Fruit fly (Drosophila melanogaster) whole organism, embryonic: ENCODE results near the gene Ndae1.

Source experiments
- CG11723 ChIP-seq: fragments of 200-800 bp; sonication (Bioruptor generic); optimal IDR thresholded peaks from 2 replicates; lab custom pipeline; 2017; ENCODE audit warnings: missing biosample characterization, mild to moderate bottlenecking, missing genetic modification characterization
- CG12769 ChIP-seq: fragments of 200-800 bp; sonication (Bioruptor generic); optimal IDR thresholded peaks from 2 replicates; lab custom pipeline; 2019; ENCODE audit warnings: missing biosample characterization, mild to moderate bottlenecking, missing genetic modification characterization, moderate library complexity
- CG14050 ChIP-seq: fragments of 200-800 bp; sonication (Bioruptor generic); IDR thresholded peaks from 3 replicates; pipeline ENCODE4 v1.3.6; 2022; ENCODE audit warnings: missing biosample characterization, missing genetic modification characterization
- CG2116 ChIP-seq: fragments of 200-800 bp; sonication (Bioruptor generic); optimal IDR thresholded peaks from 3 replicates; lab custom pipeline; 2018; ENCODE audit warnings: missing biosample characterization, mild to moderate bottlenecking, missing genetic modification characterization
- CG2875 ChIP-seq: fragments of 200-800 bp; sonication (Bioruptor generic); optimal IDR thresholded peaks from 2 replicates; lab custom pipeline; 2017; ENCODE audit warnings: missing biosample characterization, mild to moderate bottlenecking, missing genetic modification characterization, missing genetic modification reagents
- CG30431 ChIP-seq: fragments of 200-800 bp; sonication (Bioruptor generic); optimal IDR thresholded peaks from 2 replicates; lab custom pipeline; 2017; ENCODE audit warnings: missing biosample characterization, missing genetic modification characterization
- CG3065 ChIP-seq: fragments of 200-800 bp; sonication (Bioruptor generic); optimal IDR thresholded peaks from 2 replicates; lab custom pipeline; 2016; ENCODE audit warnings: missing biosample characterization, missing genetic modification characterization
- CG31224 ChIP-seq: fragments of 200-800 bp; sonication (Bioruptor generic); IDR thresholded peaks from 2 replicates; pipeline ENCODE4 v1.3.6; 2022; ENCODE audit warnings: missing biosample characterization, missing genetic modification characterization
- CG32767 ChIP-seq: fragments of 200-800 bp; sonication (Bioruptor generic); IDR thresholded peaks from 2 replicates; pipeline ENCODE4 v1.3.6; 2022; ENCODE audit warnings: missing biosample characterization, missing genetic modification characterization
- CG33213 ChIP-seq: fragments of 200-800 bp; sonication (Bioruptor generic); optimal IDR thresholded peaks from 3 replicates; lab custom pipeline; 2016; ENCODE audit warnings: missing biosample characterization, missing genetic modification characterization
- CG3847 ChIP-seq: fragments of 200-800 bp; sonication (Bioruptor generic); IDR thresholded peaks from 2 replicates; pipeline ENCODE4 v1.3.6; 2022; ENCODE audit warnings: missing biosample characterization, missing genetic modification characterization
- CG5180 ChIP-seq: fragments of 200-800 bp; sonication (Bioruptor generic); optimal IDR thresholded peaks from 3 replicates; lab custom pipeline; 2017; ENCODE audit warnings: missing biosample characterization, missing genetic modification characterization, mild to moderate bottlenecking, moderate library complexity, missing genetic modification reagents
- CG6854 ChIP-seq: fragments of 200-800 bp; sonication (Bioruptor generic); optimal IDR thresholded peaks from 3 replicates; lab custom pipeline; 2017; ENCODE audit warnings: missing biosample characterization, mild to moderate bottlenecking, missing genetic modification characterization
- CG7556 ChIP-seq: fragments of 200-800 bp; sonication (Bioruptor generic); optimal IDR thresholded peaks from 2 replicates; lab custom pipeline; 2017; ENCODE audit warnings: missing biosample characterization, mild to moderate bottlenecking, missing genetic modification characterization
- CG7987 ChIP-seq: fragments of 200-800 bp; sonication (Bioruptor generic); optimal IDR thresholded peaks from 2 replicates; lab custom pipeline; 2018; ENCODE audit warnings: missing biosample characterization, mild to moderate bottlenecking, missing genetic modification characterization, moderate library complexity
- CG8281 ChIP-seq: fragments of 200-800 bp; sonication (Bioruptor generic); optimal IDR thresholded peaks from 2 replicates; lab custom pipeline; 2018; ENCODE audit warnings: missing biosample characterization, mild to moderate bottlenecking, missing genetic modification characterization, moderate library complexity
- Doc3 ChIP-seq: fragments of 200-800 bp; sonication (Bioruptor generic); IDR thresholded peaks from 3 replicates; pipeline ENCODE4 v1.3.6; 2022; ENCODE audit warnings: missing biosample characterization, missing genetic modification characterization; ENCODE audit not compliant: partially characterized antibody
- E2f1 ChIP-seq: fragments of 200-800 bp; sonication (Bioruptor generic); IDR thresholded peaks from 2 replicates; pipeline ENCODE4 v1.3.6; 2022; ENCODE audit warnings: missing biosample characterization, missing genetic modification characterization
- H15 ChIP-seq: fragments of 200-800 bp; sonication (Bioruptor generic); IDR thresholded peaks from 3 replicates; pipeline ENCODE4 v1.3.6; 2022; ENCODE audit warnings: missing biosample characterization, missing genetic modification characterization
- Hr51 ChIP-seq, 2 experiments: fragments of 200-800 bp; sonication (Bioruptor generic); optimal IDR thresholded peaks; 2 replicates in 1 of 2; 3 replicates in 1 of 2; lab custom pipeline; 2016 to 2018; ENCODE audit warnings: missing biosample characterization in 2 of 2, missing genetic modification characterization in 2 of 2, mild to moderate bottlenecking in 1 of 2, moderate library complexity in 1 of 2
- Med ChIP-seq: fragments of 200-800 bp; sonication (Bioruptor generic); peaks from one replicate; lab custom pipeline; 2016; ENCODE audit warnings: missing biosample characterization, missing genetic modification characterization, mild to moderate bottlenecking, inconsistent platforms, moderate library complexity
- Optix ChIP-seq: fragments of 200-800 bp; sonication (Bioruptor generic); IDR thresholded peaks from 3 replicates; pipeline ENCODE4 v1.3.6; 2022; ENCODE audit warnings: missing biosample characterization, missing genetic modification characterization
- PHDP ChIP-seq: fragments of 200-800 bp; sonication (Bioruptor generic); optimal IDR thresholded peaks from 3 replicates; lab custom pipeline; 2018; ENCODE audit warnings: missing biosample characterization, mild to moderate bottlenecking, missing genetic modification characterization, moderate library complexity
- Stat92E ChIP-seq, 3 experiments: fragments of >200 bp in 2 of 3; fragments of 200-800 bp in 1 of 3; sonication (Bioruptor generic) in 1 of 3; optimal IDR thresholded peaks; 2 replicates each; lab custom pipeline; 2017 to 2019; ENCODE audit warnings: missing biosample characterization in 3 of 3, missing genetic modification characterization in 3 of 3, mild to moderate bottlenecking in 1 of 3, moderate library complexity in 1 of 3
- aop ChIP-seq: fragments of 200-800 bp; sonication (Bioruptor generic); IDR thresholded peaks from 2 replicates; pipeline ENCODE4 v1.3.6; 2022; ENCODE audit warnings: missing biosample characterization, missing genetic modification characterization
- cas ChIP-seq: fragments of 200-800 bp; sonication (Bioruptor generic); IDR thresholded peaks from 2 replicates; pipeline ENCODE4 v1.3.6; 2022; ENCODE audit warnings: missing biosample characterization, missing genetic modification characterization
- dan ChIP-seq: fragments of 200-800 bp; sonication (Bioruptor generic); IDR thresholded peaks from 2 replicates; pipeline ENCODE4 v1.3.6; 2022; ENCODE audit warnings: missing biosample characterization, missing genetic modification characterization
- dpn ChIP-seq, 2 experiments: fragments of 200-800 bp; sonication (Bioruptor generic); optimal IDR thresholded peaks; 3 replicates each; lab custom pipeline; 2016; ENCODE audit warnings: missing biosample characterization in 2 of 2, missing genetic modification characterization in 2 of 2
- dysf ChIP-seq: fragments of 200-800 bp; sonication (Bioruptor generic); IDR thresholded peaks from 3 replicates; pipeline ENCODE4 v1.3.6; 2022; ENCODE audit warnings: missing biosample characterization, missing genetic modification characterization
- eyg ChIP-seq: fragments of 200-800 bp; sonication (Bioruptor generic); optimal IDR thresholded peaks from 3 replicates; lab custom pipeline; 2016; ENCODE audit warnings: missing biosample characterization, missing genetic modification characterization
- fru ChIP-seq: fragments of >200 bp; optimal IDR thresholded peaks from 2 replicates; lab custom pipeline; 2017
- kah ChIP-seq: fragments of 200-800 bp; sonication (Bioruptor generic); optimal IDR thresholded peaks from 2 replicates; lab custom pipeline; 2018; ENCODE audit warnings: missing biosample characterization, mild to moderate bottlenecking, missing genetic modification characterization
- lmd ChIP-seq: fragments of 200-800 bp; sonication (Bioruptor generic); IDR thresholded peaks from 2 replicates; pipeline ENCODE4 v1.3.6; 2022; ENCODE audit warnings: missing biosample characterization, missing genetic modification characterization
- luna ChIP-seq: fragments of 200-800 bp; sonication (Bioruptor generic); optimal IDR thresholded peaks from 2 replicates; lab custom pipeline; 2016; ENCODE audit warnings: missing biosample characterization, missing genetic modification characterization
- mam ChIP-seq: fragments of 200-800 bp; sonication (Bioruptor generic); optimal IDR thresholded peaks from 3 replicates; lab custom pipeline; 2016; ENCODE audit warnings: missing biosample characterization, missing genetic modification characterization
- onecut ChIP-seq: fragments of 200-800 bp; sonication (Bioruptor generic); IDR thresholded peaks from 2 replicates; pipeline ENCODE4 v1.3.6; 2022; ENCODE audit warnings: missing biosample characterization, missing genetic modification characterization
- pan ChIP-seq, 4 experiments: fragments of >200 bp in 3 of 4; fragments of 200-800 bp in 1 of 4; sonication (Bioruptor generic) in 1 of 4; optimal IDR thresholded peaks in 3 of 4; IDR thresholded peaks in 1 of 4; 2 replicates each; pipeline versions ENCODE4 v1.3.6 to Lab custom; 2017 to 2022; ENCODE audit warnings: missing biosample characterization in 2 of 4, missing genetic modification characterization in 2 of 4, mixed read lengths in 1 of 4
- phol ChIP-seq: fragments of 200-800 bp; sonication (Bioruptor generic); optimal IDR thresholded peaks from 3 replicates; lab custom pipeline; 2018; ENCODE audit warnings: missing biosample characterization, mild to moderate bottlenecking, missing genetic modification characterization, moderate library complexity
- psq ChIP-seq: fragments of 200-800 bp; sonication (Bioruptor generic); optimal IDR thresholded peaks from 2 replicates; lab custom pipeline; 2017; ENCODE audit warnings: missing biosample characterization, missing genetic modification characterization
- pum ChIP-seq: fragments of 200-800 bp; sonication (Bioruptor generic); optimal IDR thresholded peaks from 2 replicates; lab custom pipeline; 2016; ENCODE audit warnings: missing biosample characterization, missing genetic modification characterization
- ranshi ChIP-seq: fragments of 200-800 bp; sonication (Bioruptor generic); IDR thresholded peaks from 2 replicates; pipeline ENCODE4 v1.3.6; 2022; ENCODE audit warnings: missing biosample characterization, missing genetic modification characterization
- row ChIP-seq: fragments of 200-800 bp; sonication (Bioruptor generic); IDR thresholded peaks from 3 replicates; pipeline ENCODE4 v1.3.6; 2022; ENCODE audit warnings: missing biosample characterization, missing genetic modification characterization
- sens ChIP-seq: fragments of 200-800 bp; sonication (Bioruptor generic); peaks from one replicate; lab custom pipeline; 2016; ENCODE audit warnings: missing biosample characterization, missing genetic modification characterization
- sima ChIP-seq: fragments of 200-800 bp; sonication (Bioruptor generic); optimal IDR thresholded peaks from 2 replicates; lab custom pipeline; 2016; ENCODE audit warnings: missing biosample characterization, missing genetic modification characterization
- sr ChIP-seq: fragments of 200-800 bp; sonication (Bioruptor generic); IDR thresholded peaks from 3 replicates; pipeline ENCODE4 v1.3.6; 2022; ENCODE audit warnings: missing biosample characterization, missing genetic modification characterization
- unpg ChIP-seq: fragments of 200-800 bp; sonication (Bioruptor generic); optimal IDR thresholded peaks from 3 replicates; lab custom pipeline; 2018; ENCODE audit warnings: missing biosample characterization, mild to moderate bottlenecking, missing genetic modification characterization, moderate library complexity
- usp ChIP-seq: fragments of >200 bp; optimal IDR thresholded peaks from 2 replicates; lab custom pipeline; 2017; ENCODE audit warnings: missing biosample characterization, missing genetic modification characterization
- zfh1 ChIP-seq: fragments of 200-800 bp; sonication (Bioruptor generic); IDR thresholded peaks from 3 replicates; pipeline ENCODE4 v1.3.6; 2022; ENCODE audit warnings: missing biosample characterization, missing genetic modification characterization

Gene Ndae1

dm6 chr2L:7198618-7199017 lies 50.5 kb downstream of the Ndae1 start:
- TF ChIP-seq CG3847 (GFP tag; lab: Robert Waterston, UW) (no peak), CG12769 (tag; lab: Kevin White, UChicago) (peak; percentile 12), onecut (peak; percentile 74), unpg (GFP tag; lab: Kevin White, UChicago) (peak; percentile 2), Med (GFP tag; lab: Kevin White, UChicago) (peak; percentile 42), row (GFP tag; lab: Robert Waterston, UW) (0 out of 3 replicates have a peak, but pooled peaks have one; percentile 8), CG33213 (no peak), sens (GFP tag; lab: Kevin White, UChicago) (peak; percentile 50), Hr51 (GFP tag; optimal IDR thresholded peaks at IDR 0.05; lab: Kevin White, UChicago) (peak in 1 of 2 experiments; percentile 15), dysf (GFP tag; lab: Robert Waterston, UW) (0 out of 3 replicates have a peak, but pooled peaks have one; percentile 14)
- TF ChIP-seq, all 482 proteins: peak for 8

- TF ChIP-seq mam (peak; percentile 97), Doc3 (GFP tag; lab: Robert Waterston, UW) (0 out of 3 replicates have a peak, but pooled peaks have one; percentile 37), pum (GFP tag; lab: Kevin White, UChicago) (peak; percentile 95), H15 (GFP tag; lab: Robert Waterston, UW) (peak; percentile 94), kah (GFP tag; lab: Kevin White, UChicago) (peak; percentile 16), lmd (GFP tag; lab: Robert Waterston, UW) (peak; percentile 98), CG30431 (GFP tag; lab: Kevin White, UChicago) (peak; percentile 88), CG7987 (GFP tag; lab: Kevin White, UChicago) (peak; percentile 78), E2f1 (peak; percentile 95), luna (GFP tag; lab: Kevin White, UChicago) (peak; percentile 79), CG8281 (tag; lab: Kevin White, UChicago) (peak; percentile 53), CG5180 (GFP tag; lab: Kevin White, UChicago) (peak; percentile 39), CG2875 (GFP tag; lab: Kevin White, UChicago) (peak; percentile 39), CG14050 (peak; percentile 90), ranshi (peak; percentile 90), CG11723 (GFP tag; lab: Kevin White, UChicago) (peak; percentile 83), eyg (GFP tag; lab: Kevin White, UChicago) (peak; percentile 93), psq (peak; percentile 77), CG2116 (GFP tag; lab: Kevin White, UChicago) (peak; percentile 98), Stat92E (GFP tag; optimal IDR thresholded peaks at IDR 0.05; lab: Kevin White, UChicago) (peak in 1 of 3 experiments; percentile 55), dan (GFP tag; lab: Robert Waterston, UW) (peak; percentile 87), fru (lab: Kevin White, UChicago) (no peak), cas (GFP tag; lab: Robert Waterston, UW) (peak; percentile 62; the same call in 1 of the 2 replicates), sr (GFP tag; lab: Robert Waterston, UW) (peak; percentile 58; the same call in 1 of the 3 replicates), dysf (GFP tag; lab: Robert Waterston, UW) (peak; percentile 98), CG32767 (GFP tag; lab: Robert Waterston, UW) (peak; percentile 93), zfh1 (peak; percentile 92), PHDP (tag; lab: Kevin White, UChicago) (peak; percentile 89), CG3065 (GFP tag; lab: Kevin White, UChicago) (peak; percentile 72), dpn (GFP tag; optimal IDR thresholded peaks at IDR 0.05; lab: Kevin White, UChicago) (peak; percentile 92 to 95), usp (GFP tag; lab: Kevin White, UChicago) (no peak), Optix (GFP tag; lab: Robert Waterston, UW) (peak; percentile 97), CG31224 (GFP tag; lab: Robert Waterston, UW) (peak; percentile 83), CG7556 (GFP tag; lab: Kevin White, UChicago) (peak; percentile 85), phol (peak; percentile 98), CG6854 (GFP tag; lab: Kevin White, UChicago) (peak; percentile 40), aop (GFP tag; lab: Robert Waterston, UW) (peak; percentile 50; the same call in 1 of the 2 replicates), pan (optimal IDR thresholded peaks at IDR 0.05; lab: Kevin White, UChicago) (no peak), pan (GFP tag; optimal IDR thresholded peaks at IDR 0.05 in 1 of 2, IDR thresholded peaks at IDR 0.05 in 1 of 2) (peak in 1 of 2 experiments; percentile 92), sima (peak; percentile 66)
Measured at dm6 chr2L:7194351-7195037, 54.6 kb downstream of the Ndae1 start, which contains the start of gene CG4497. Gene CG4497 (minus strand): TSS chr2L:7194588.
